Fruit fly (Drosophila melanogaster) whole organism, embryonic: ENCODE measurements around the gene CG14104.
A peak's percentile ranks its signal among the peaks of the same experiment; 100 is the strongest.

Experiments
- Antp ChIP-seq: fragments of 200-800 bp; sonication (Bioruptor generic); optimal IDR thresholded peaks from 3 replicates; lab custom pipeline; 2016; ENCODE audit warnings: missing biosample characterization, missing genetic modification characterization
- Bgb ChIP-seq: fragments of 200-800 bp; sonication (Bioruptor generic); IDR thresholded peaks from 2 replicates; pipeline ENCODE4 v1.3.6; 2022; ENCODE audit warnings: missing biosample characterization, missing genetic modification characterization; ENCODE audit not compliant: partially characterized antibody
- CG10366 ChIP-seq: fragments of 200-800 bp; sonication (Bioruptor generic); IDR thresholded peaks from 2 replicates; pipeline ENCODE4 v1.3.6; 2022; ENCODE audit warnings: missing biosample characterization, missing genetic modification characterization
- CG11085 ChIP-seq: fragments of 200-800 bp; sonication (Bioruptor generic); IDR thresholded peaks from 2 replicates; pipeline ENCODE4 v1.3.6; 2022; ENCODE audit warnings: missing biosample characterization, missing genetic modification characterization
- CG11093 ChIP-seq: fragments of 200-800 bp; sonication (Bioruptor generic); IDR thresholded peaks from 3 replicates; pipeline ENCODE4 v1.3.6; 2022; ENCODE audit warnings: missing biosample characterization, missing genetic modification characterization
- CG11398 ChIP-seq: fragments of 200-800 bp; sonication (Bioruptor generic); optimal IDR thresholded peaks from 2 replicates; lab custom pipeline; 2016; ENCODE audit warnings: missing biosample characterization, missing genetic modification characterization
- CG12104 ChIP-seq: fragments of 200-800 bp; sonication (Bioruptor generic); optimal IDR thresholded peaks from 3 replicates; lab custom pipeline; 2016; ENCODE audit warnings: missing biosample characterization, missing genetic modification characterization
- CG12769 ChIP-seq: fragments of 200-800 bp; sonication (Bioruptor generic); optimal IDR thresholded peaks from 2 replicates; lab custom pipeline; 2019; ENCODE audit warnings: missing biosample characterization, mild to moderate bottlenecking, missing genetic modification characterization, moderate library complexity
- CG14441 ChIP-seq: fragments of 200-800 bp; sonication (Bioruptor generic); IDR thresholded peaks from 2 replicates; pipeline ENCODE4 v1.3.6; 2022; ENCODE audit warnings: missing biosample characterization, missing genetic modification characterization
- CG14710 ChIP-seq: fragments of 200-800 bp; sonication (Bioruptor generic); optimal IDR thresholded peaks from 3 replicates; lab custom pipeline; 2019; ENCODE audit warnings: missing biosample characterization, mild to moderate bottlenecking, missing genetic modification characterization, moderate library complexity
- CG15269 ChIP-seq: fragments of 200-800 bp; sonication (Bioruptor generic); optimal IDR thresholded peaks from 2 replicates; lab custom pipeline; 2018; ENCODE audit warnings: missing biosample characterization, mild to moderate bottlenecking, missing genetic modification characterization, moderate library complexity
- CG1602 ChIP-seq: fragments of 200-800 bp; sonication (Bioruptor generic); optimal IDR thresholded peaks from 3 replicates; lab custom pipeline; 2016; ENCODE audit warnings: missing biosample characterization, missing genetic modification characterization
- CG17912 ChIP-seq: fragments of 200-800 bp; sonication (Bioruptor generic); optimal IDR thresholded peaks from 2 replicates; lab custom pipeline; 2018; ENCODE audit warnings: missing biosample characterization, mild to moderate bottlenecking, missing genetic modification characterization
- CG31388 ChIP-seq: fragments of 200-800 bp; sonication (Bioruptor generic); optimal IDR thresholded peaks from 2 replicates; lab custom pipeline; 2016; ENCODE audit warnings: missing biosample characterization, missing genetic modification characterization
- CG3281 ChIP-seq: fragments of 200-800 bp; sonication (Bioruptor generic); optimal IDR thresholded peaks from 3 replicates; lab custom pipeline; 2017; ENCODE audit warnings: missing biosample characterization, mild to moderate bottlenecking, missing genetic modification characterization
- CG33557 ChIP-seq: fragments of 200-800 bp; sonication (Bioruptor generic); optimal IDR thresholded peaks from 2 replicates; lab custom pipeline; 2019; ENCODE audit warnings: missing biosample characterization, mild to moderate bottlenecking, missing genetic modification characterization, moderate library complexity
- CG4617 ChIP-seq: fragments of 200-800 bp; sonication (Bioruptor generic); optimal IDR thresholded peaks from 3 replicates; lab custom pipeline; 2016; ENCODE audit warnings: missing biosample characterization, missing genetic modification characterization, borderline replicate concordance
- CG4854 ChIP-seq: fragments of 200-800 bp; sonication (Bioruptor generic); optimal IDR thresholded peaks from 2 replicates; lab custom pipeline; 2016; ENCODE audit warnings: missing biosample characterization, missing genetic modification characterization, inconsistent platforms
- CG6272 ChIP-seq: fragments of 200-800 bp; sonication (Bioruptor generic); IDR thresholded peaks from 2 replicates; pipeline ENCODE4 v1.3.6; 2022; ENCODE audit warnings: missing biosample characterization, missing genetic modification characterization
- CG6854 ChIP-seq: fragments of 200-800 bp; sonication (Bioruptor generic); optimal IDR thresholded peaks from 3 replicates; lab custom pipeline; 2017; ENCODE audit warnings: missing biosample characterization, mild to moderate bottlenecking, missing genetic modification characterization
- Dip3 ChIP-seq: fragments of 200-800 bp; sonication (Bioruptor generic); optimal IDR thresholded peaks from 3 replicates; lab custom pipeline; 2016; ENCODE audit warnings: missing biosample characterization, missing genetic modification characterization
- ERR ChIP-seq: fragments of 200-800 bp; sonication (Bioruptor generic); optimal IDR thresholded peaks from 2 replicates; lab custom pipeline; 2016; ENCODE audit warnings: missing biosample characterization, missing genetic modification characterization
- Lhr ChIP-seq: fragments of 200-800 bp; sonication (Bioruptor generic); optimal IDR thresholded peaks from 3 replicates; lab custom pipeline; 2017; ENCODE audit warnings: mild to moderate bottlenecking, missing biosample characterization, missing genetic modification reagents, missing genetic modification characterization
- Meics ChIP-seq: fragments of 200-800 bp; sonication (Bioruptor generic); optimal IDR thresholded peaks from 2 replicates; lab custom pipeline; 2017; ENCODE audit warnings: missing biosample characterization, mild to moderate bottlenecking, missing genetic modification characterization
- ab ChIP-seq: fragments of 200-800 bp; sonication (Bioruptor generic); optimal IDR thresholded peaks from 2 replicates; lab custom pipeline; 2016; ENCODE audit warnings: missing biosample characterization, missing genetic modification characterization
- amos ChIP-seq: fragments of 200-800 bp; sonication (Bioruptor generic); IDR thresholded peaks from 2 replicates; pipeline ENCODE4 v1.3.6; 2022; ENCODE audit warnings: missing biosample characterization, missing genetic modification characterization; ENCODE audit not compliant: partially characterized antibody
- aop ChIP-seq: fragments of 200-800 bp; sonication (Bioruptor generic); IDR thresholded peaks from 2 replicates; pipeline ENCODE4 v1.3.6; 2022; ENCODE audit warnings: missing biosample characterization, missing genetic modification characterization
- bab2 ChIP-seq: fragments of 200-800 bp; sonication (Bioruptor generic); optimal IDR thresholded peaks from 2 replicates; lab custom pipeline; 2016; ENCODE audit warnings: missing biosample characterization, missing genetic modification characterization
- bigmax ChIP-seq: fragments of 200-800 bp; sonication (Bioruptor generic); optimal IDR thresholded peaks from 2 replicates; lab custom pipeline; 2018; ENCODE audit warnings: missing biosample characterization, mild to moderate bottlenecking, missing genetic modification characterization
- btn ChIP-seq: fragments of 200-800 bp; sonication (Bioruptor generic); optimal IDR thresholded peaks from 2 replicates; lab custom pipeline; 2016; ENCODE audit warnings: missing biosample characterization, missing genetic modification characterization
- dysf ChIP-seq: fragments of 200-800 bp; sonication (Bioruptor generic); IDR thresholded peaks from 3 replicates; pipeline ENCODE4 v1.3.6; 2022; ENCODE audit warnings: missing biosample characterization, missing genetic modification characterization
- esg ChIP-seq: fragments of 200-800 bp; sonication (Bioruptor generic); conservative IDR thresholded peaks from 2 replicates; pipeline ENCODE4 v1.3.6; 2022; ENCODE audit warnings: missing biosample characterization, missing genetic modification characterization
- fd64A ChIP-seq: fragments of 200-800 bp; sonication (Bioruptor generic); optimal IDR thresholded peaks from 3 replicates; lab custom pipeline; 2018; ENCODE audit warnings: missing biosample characterization, mild to moderate bottlenecking, missing genetic modification characterization
- gce ChIP-seq: fragments of 200-800 bp; sonication (Bioruptor generic); IDR thresholded peaks from 3 replicates; pipeline ENCODE4 v1.3.6; 2022; ENCODE audit warnings: missing biosample characterization, missing genetic modification characterization
- gcm2 ChIP-seq: fragments of 200-800 bp; sonication (Bioruptor generic); optimal IDR thresholded peaks from 2 replicates; lab custom pipeline; 2016; ENCODE audit warnings: missing biosample characterization, missing genetic modification characterization
- jigr1 ChIP-seq: fragments of 200-800 bp; sonication (Bioruptor generic); IDR thresholded peaks from 3 replicates; pipeline ENCODE4 v1.3.6; 2022; ENCODE audit warnings: missing biosample characterization, missing genetic modification characterization
- kah ChIP-seq: fragments of 200-800 bp; sonication (Bioruptor generic); optimal IDR thresholded peaks from 2 replicates; lab custom pipeline; 2018; ENCODE audit warnings: missing biosample characterization, mild to moderate bottlenecking, missing genetic modification characterization
- knrl ChIP-seq: fragments of 200-800 bp; sonication (Bioruptor generic); IDR thresholded peaks from 3 replicates; pipeline ENCODE4 v1.3.6; 2022; ENCODE audit warnings: missing biosample characterization, missing genetic modification characterization; ENCODE audit not compliant: partially characterized antibody
- lmd ChIP-seq: fragments of 200-800 bp; sonication (Bioruptor generic); IDR thresholded peaks from 2 replicates; pipeline ENCODE4 v1.3.6; 2022; ENCODE audit warnings: missing biosample characterization, missing genetic modification characterization
- nerfin-2 ChIP-seq: fragments of 200-800 bp; sonication (Bioruptor generic); IDR thresholded peaks from 2 replicates; pipeline ENCODE4 v1.3.6; 2022; ENCODE audit warnings: missing biosample characterization, missing genetic modification characterization; ENCODE audit not compliant: partially characterized antibody
- pb ChIP-seq: fragments of 200-800 bp; sonication (Bioruptor generic); optimal IDR thresholded peaks from 3 replicates; lab custom pipeline; 2016; ENCODE audit warnings: missing biosample characterization, missing genetic modification characterization
- peb ChIP-seq: fragments of 200-800 bp; sonication (Bioruptor generic); IDR thresholded peaks from 2 replicates; pipeline ENCODE4 v1.3.6; 2022; ENCODE audit warnings: missing biosample characterization, missing genetic modification characterization
- pnt ChIP-seq: fragments of 200-800 bp; sonication (Bioruptor generic); optimal IDR thresholded peaks from 3 replicates; lab custom pipeline; 2016; ENCODE audit warnings: missing biosample characterization, missing genetic modification characterization
- salm ChIP-seq: fragments of 200-800 bp; sonication (Bioruptor generic); optimal IDR thresholded peaks from 2 replicates; lab custom pipeline; 2018; ENCODE audit warnings: missing biosample characterization, mild to moderate bottlenecking, missing genetic modification characterization
- schlank ChIP-seq: fragments of 200-800 bp; sonication (Bioruptor generic); optimal IDR thresholded peaks from 2 replicates; lab custom pipeline; 2018; ENCODE audit warnings: missing biosample characterization, mild to moderate bottlenecking, missing genetic modification characterization
- sqz ChIP-seq: fragments of 200-800 bp; sonication (Bioruptor generic); optimal IDR thresholded peaks from 3 replicates; lab custom pipeline; 2018; ENCODE audit warnings: missing biosample characterization, mild to moderate bottlenecking, missing genetic modification characterization
- toy ChIP-seq: fragments of 200-800 bp; sonication (Bioruptor generic); IDR thresholded peaks from 2 replicates; pipeline ENCODE4 v1.3.6; 2022; ENCODE audit warnings: missing biosample characterization, missing genetic modification characterization
- tup ChIP-seq: fragments of 200-800 bp; sonication (Bioruptor generic); optimal IDR thresholded peaks from 2 replicates; lab custom pipeline; 2016; ENCODE audit warnings: missing biosample characterization, mild to moderate bottlenecking, missing genetic modification characterization, moderate library complexity
- vfl ChIP-seq: fragments of 200-800 bp; sonication (Bioruptor generic); optimal IDR thresholded peaks from 2 replicates; lab custom pipeline; 2016; ENCODE audit warnings: missing biosample characterization, missing genetic modification characterization
- yki ChIP-seq: fragments of >200 bp; optimal IDR thresholded peaks from 3 replicates; lab custom pipeline; 2018

CG14104 gene

dm6 chr3L:19790929-19791687 lies 15.9 kb downstream of the CG14104 start (continued):
- TF ChIP-seq btn (no peak), Dip3 (GFP tag; lab: Kevin White, UChicago) (peak; percentile 60), pb (no peak), CG12769 (tag; lab: Kevin White, UChicago) (peak; percentile 9), CG12104 (GFP tag; lab: Kevin White, UChicago) (peak; percentile 48), vfl (GFP tag; lab: Kevin White, UChicago) (peak; percentile 46), CG4617 (peak; percentile 15), lmd (GFP tag; lab: Robert Waterston, UW) (peak; percentile 69), CG15269 (tag; lab: Kevin White, UChicago) (peak; percentile 37), bigmax (no peak), CG11398 (GFP tag; lab: Kevin White, UChicago) (no peak), CG31388 (GFP tag; lab: Kevin White, UChicago) (no peak), tup (GFP tag; lab: Kevin White, UChicago) (peak; percentile 47), kah (peak; percentile 98), CG14441 (no peak), gce (GFP tag; lab: Robert Waterston, UW) (no peak), Lhr (GFP tag; lab: Kevin White, UChicago) (no peak), jigr1 (no peak), Bgb (GFP tag; lab: Robert Waterston, UW) (no peak; the same call in 1 of the 2 replicates), toy (GFP tag; lab: Robert Waterston, UW) (no peak), CG33557 (GFP tag; lab: Kevin White, UChicago) (peak; percentile 58), aop (GFP tag; lab: Robert Waterston, UW) (no peak), CG3281 (GFP tag; lab: Kevin White, UChicago) (peak; percentile 71), schlank (tag; lab: Kevin White, UChicago) (peak; percentile 19), peb (no peak), yki (lab: Kevin White, UChicago) (peak; percentile 21), CG4854 (no peak), esg (GFP tag; lab: Robert Waterston, UW) (peak; percentile 38), CG11085 (GFP tag; lab: Robert Waterston, UW) (no peak), fd64A (GFP tag; lab: Kevin White, UChicago) (peak; percentile 55), CG17912 (GFP tag; lab: Kevin White, UChicago) (no peak), CG6272 (no peak), ab (GFP tag; lab: Kevin White, UChicago) (peak; percentile 15), nerfin-2 (GFP tag; lab: Robert Waterston, UW) (no peak), dysf (GFP tag; lab: Robert Waterston, UW) (peak; percentile 46; the same call in 2 of the 3 replicates), Antp (GFP tag; lab: Kevin White, UChicago) (peak; percentile 51), knrl (GFP tag; lab: Robert Waterston, UW) (no peak), salm (tag; lab: Kevin White, UChicago) (no peak), gcm2 (GFP tag; lab: Kevin White, UChicago) (peak; percentile 53), bab2 (GFP tag; lab: Kevin White, UChicago) (peak; percentile 32), CG6854 (GFP tag; lab: Kevin White, UChicago) (no peak), amos (GFP tag; lab: Robert Waterston, UW) (no peak; the same call in 1 of the 2 replicates), sqz (no peak), CG14710 (tag; lab: Kevin White, UChicago) (peak; percentile 62), Meics (GFP tag; lab: Kevin White, UChicago) (peak; percentile 75), ERR (GFP tag; lab: Kevin White, UChicago) (no peak), CG1602 (peak; percentile 46), CG11093 (GFP tag; lab: Robert Waterston, UW) (no peak), CG10366 (GFP tag; lab: Robert Waterston, UW) (peak; percentile 19; the same call in 1 of the 2 replicates), pnt (GFP tag; lab: Kevin White, UChicago) (peak; percentile 57)
